Fruit fly (Drosophila melanogaster): ENCODE measurements around the gene MED1.
A peak's percentile ranks its signal among the peaks of the same experiment; 100 is the strongest.

The MED1 gene

DNA sequence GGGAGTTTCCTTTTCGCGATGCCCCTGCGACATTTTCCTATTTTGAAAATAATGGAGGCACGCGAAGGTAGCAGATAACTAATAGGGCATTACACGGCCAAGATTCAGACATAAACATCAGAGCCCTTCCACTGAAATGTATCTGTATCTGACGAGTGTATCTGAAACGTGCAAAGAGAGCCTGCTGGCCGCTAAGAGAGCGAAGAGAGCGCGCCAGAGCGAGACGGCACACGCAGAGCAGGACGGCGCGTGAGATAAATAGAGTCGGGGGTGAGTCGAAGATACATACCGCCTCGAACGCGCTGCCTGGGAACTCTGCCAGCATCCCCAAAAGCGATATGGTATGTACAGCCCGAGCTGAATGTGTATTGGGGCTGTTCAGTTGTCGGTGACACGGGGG, 49.6 kb downstream of the MED1 start (continued):
- TF ChIP-seq CG7928 (GFP tag; optimal IDR thresholded peaks at IDR 0.05), result no peak
- TF ChIP-seq Dek (tag; optimal IDR thresholded peaks at IDR 0.05), result no peak
- TF ChIP-seq CoRest (tag; optimal IDR thresholded peaks at IDR 0.05), result peak; percentile 11
- peak; percentile 66; the same call in 1 of the 2 replicates for TF ChIP-seq sna (GFP tag; IDR thresholded peaks at IDR 0.05; ENCODE audit: partially characterized antibody)
- TF ChIP-seq Max (GFP tag; optimal IDR thresholded peaks at IDR 0.05), result no peak
- TF ChIP-seq CG12219 (GFP tag; optimal IDR thresholded peaks at IDR 0.05), result no peak
- TF ChIP-seq CG7556 (GFP tag; optimal IDR thresholded peaks at IDR 0.05), result no peak
- TF ChIP-seq Adf1 (GFP tag; IDR thresholded peaks at IDR 0.05), result peak; percentile 80
- TF ChIP-seq CG18599 (GFP tag; optimal IDR thresholded peaks at IDR 0.05), result no peak
- TF ChIP-seq Eip74EF (GFP tag; optimal IDR thresholded peaks at IDR 0.05), result no peak
- TF ChIP-seq CG11560 (tag; IDR thresholded peaks at IDR 0.05), result no peak
- no peak for TF ChIP-seq Ravus (GFP tag; IDR thresholded peaks at IDR 0.05)
- TF ChIP-seq abd-A (tag; optimal IDR thresholded peaks at IDR 0.05), result no peak
- TF ChIP-seq sob (GFP tag; IDR thresholded peaks at IDR 0.05), result 0 out of 2 replicates have a peak, but pooled peaks have one; percentile 18
- no peak for TF ChIP-seq unpg (GFP tag; optimal IDR thresholded peaks at IDR 0.05)
- TF ChIP-seq Nf-YB (GFP tag; optimal IDR thresholded peaks at IDR 0.05), result peak; percentile 94
- no peak for TF ChIP-seq repo (GFP tag; optimal IDR thresholded peaks at IDR 0.05)
- peak; percentile 69; the same call in 1 of the 2 replicates for TF ChIP-seq ttk (GFP tag; IDR thresholded peaks at IDR 0.05)
- no peak for TF ChIP-seq unc-4 (GFP tag; IDR thresholded peaks at IDR 0.05; ENCODE audit: partially characterized antibody)
- no peak for TF ChIP-seq CG15479 (GFP tag; optimal IDR thresholded peaks at IDR 0.05)
- 0 out of 3 replicates have a peak, but pooled peaks have one; percentile 3 for TF ChIP-seq ken (GFP tag; IDR thresholded peaks at IDR 0.05)
- peak; percentile 57 for TF ChIP-seq gcm (GFP tag; optimal IDR thresholded peaks at IDR 0.05)
- TF ChIP-seq CG2199 (GFP tag; IDR thresholded peaks at IDR 0.05), result 0 out of 3 replicates have a peak, but pooled peaks have one; percentile 72
- peak; percentile 30 for TF ChIP-seq CG6254 (GFP tag; optimal IDR thresholded peaks at IDR 0.05)
- no peak for TF ChIP-seq row (GFP tag; IDR thresholded peaks at IDR 0.05)
- no peak for TF ChIP-seq CG30020 (tag; optimal IDR thresholded peaks at IDR 0.05)
- peak; percentile 39 for TF ChIP-seq oc (tag; optimal IDR thresholded peaks at IDR 0.05)
- TF ChIP-seq chm (GFP tag; IDR thresholded peaks at IDR 0.05), result peak; percentile 70
- TF ChIP-seq Drgx (GFP tag; IDR thresholded peaks at IDR 0.05), result no peak
- peak; percentile 78 for TF ChIP-seq ci (GFP tag; IDR thresholded peaks at IDR 0.05)
- TF ChIP-seq CG2889 (GFP tag; IDR thresholded peaks at IDR 0.05), result no peak
- TF ChIP-seq vvl (GFP tag; IDR thresholded peaks at IDR 0.05), result peak; percentile 68
- no peak for TF ChIP-seq hkb (optimal IDR thresholded peaks at IDR 0.05)
- 0 out of 2 replicates have a peak, but pooled peaks have one; percentile 21 for TF ChIP-seq hkb (GFP tag; IDR thresholded peaks at IDR 0.05)
- no peak for TF ChIP-seq Taf1 (GFP tag; IDR thresholded peaks at IDR 0.05)
- TF ChIP-seq Hmr (GFP tag; optimal IDR thresholded peaks at IDR 0.05), result peak; percentile 13
- peak; percentile 35 for TF ChIP-seq nom (GFP tag; optimal IDR thresholded peaks at IDR 0.05)
- no peak for TF ChIP-seq Ptx1 (GFP tag; IDR thresholded peaks at IDR 0.05)
- no peak for TF ChIP-seq CG2202 (tag; optimal IDR thresholded peaks at IDR 0.05)
- TF ChIP-seq Elba2 (GFP tag; optimal IDR thresholded peaks at IDR 0.05), result peak; percentile 39
- no peak for TF ChIP-seq pum (GFP tag; optimal IDR thresholded peaks at IDR 0.05)
- TF ChIP-seq Deaf1 (tag; optimal IDR thresholded peaks at IDR 0.05), result peak; percentile 80
- TF ChIP-seq CG9932 (GFP tag; IDR thresholded peaks at IDR 0.05), result no peak
- TF ChIP-seq amos (GFP tag; IDR thresholded peaks at IDR 0.05; ENCODE audit: partially characterized antibody), result no peak; the same call in 1 of the 2 replicates
